Fruit fly (Drosophila melanogaster): ENCODE measurements around the gene ND-B8.

dm6 chr2L:4414059-4414458, 40.4 kb upstream of the ND-B8 start:
- TF ChIP-seq psq (optimal IDR thresholded peaks at IDR 0.05) (no peak), usp (GFP tag; optimal IDR thresholded peaks at IDR 0.05) (no peak), pan (optimal IDR thresholded peaks at IDR 0.05) (no peak)
